Fruit fly (Drosophila melanogaster) whole organism, prepupa: Measurements from ENCODE around the gene beta4GalT7.

Experiments used
- Blimp-1 ChIP-seq: fragments of 200-800 bp; sonication (Bioruptor generic); optimal IDR thresholded peaks from 3 replicates; lab custom pipeline; 2017; ENCODE audit warnings: missing biosample characterization, missing genetic modification characterization, mild to moderate bottlenecking, moderate library complexity, missing genetic modification reagents
- CG11294 ChIP-seq: fragments of 200-800 bp; sonication (Bioruptor generic); IDR thresholded peaks from 2 replicates; pipeline ENCODE4 v1.3.6; 2022; ENCODE audit warnings: missing biosample characterization, missing genetic modification characterization
- CG15336 ChIP-seq: fragments of 200-800 bp; sonication (Bioruptor generic); IDR thresholded peaks from 2 replicates; pipeline ENCODE4 v1.3.6; 2022; ENCODE audit warnings: missing biosample characterization, missing genetic modification characterization
- CG16779 ChIP-seq: fragments of 200-800 bp; sonication (Bioruptor generic); optimal IDR thresholded peaks from 3 replicates; lab custom pipeline; 2017; ENCODE audit warnings: missing biosample characterization, mild to moderate bottlenecking, missing genetic modification characterization
- CG3032 ChIP-seq: fragments of 200-800 bp; optimal IDR thresholded peaks from 2 replicates; lab custom pipeline; 2019; ENCODE audit warnings: missing biosample characterization, mild to moderate bottlenecking, missing genetic modification characterization, moderate library complexity
- CG31627 ChIP-seq: fragments of 200-800 bp; sonication (Bioruptor generic); optimal IDR thresholded peaks from 3 replicates; lab custom pipeline; 2016; ENCODE audit warnings: missing biosample characterization, missing genetic modification characterization
- CG8319 ChIP-seq: fragments of 200-800 bp; sonication (Bioruptor generic); optimal IDR thresholded peaks from 3 replicates; lab custom pipeline; 2016; ENCODE audit warnings: missing biosample characterization, missing genetic modification characterization
- Ets96B ChIP-seq: fragments of 200-800 bp; optimal IDR thresholded peaks from 2 replicates; lab custom pipeline; 2019; ENCODE audit warnings: missing biosample characterization, mild to moderate bottlenecking, missing genetic modification characterization, moderate library complexity
- Hr38 ChIP-seq: sonication (Bioruptor generic); optimal IDR thresholded peaks from 2 replicates; lab custom pipeline; 2016; ENCODE audit warnings: missing biosample characterization, missing genetic modification characterization
- dac ChIP-seq: fragments of 200-800 bp; sonication (Bioruptor generic); optimal IDR thresholded peaks from 2 replicates; lab custom pipeline; 2017; ENCODE audit warnings: missing biosample characterization, mild to moderate bottlenecking, missing genetic modification characterization
- eg ChIP-seq: fragments of 200-800 bp; sonication (Bioruptor generic); IDR thresholded peaks from 3 replicates; pipeline ENCODE4 v1.3.6; 2022; ENCODE audit warnings: missing biosample characterization, missing genetic modification characterization
- fd85E ChIP-seq: fragments of 200-800 bp; sonication (Bioruptor generic); optimal IDR thresholded peaks from 3 replicates; lab custom pipeline; 2016; ENCODE audit warnings: missing biosample characterization, missing genetic modification characterization
- salr ChIP-seq, 2 experiments: fragments of 200-800 bp; sonication (Bioruptor generic); optimal IDR thresholded peaks; 3 replicates each; lab custom pipeline; 2016 to 2018; ENCODE audit warnings: missing biosample characterization in 2 of 2, missing genetic modification characterization in 2 of 2, mild to moderate bottlenecking in 1 of 2

dm6 chr3R:25049383-25049741 lies 26.3 kb downstream of the beta4GalT7 start, which contains the start of gene CG11791:
- TF ChIP-seq Hr38 (GFP tag; lab: Kevin White, UChicago) (no peak), CG8319 (GFP tag; lab: Kevin White, UChicago) (no peak), CG16779 (no peak), salr (GFP tag; optimal IDR thresholded peaks at IDR 0.05; lab: Kevin White, UChicago) (no peak), CG3032 (tag; lab: Kevin White, UChicago) (no peak), Blimp-1 (GFP tag; lab: Kevin White, UChicago) (no peak), Ets96B (no peak), CG11294 (GFP tag; lab: Robert Waterston, UW) (no peak), CG31627 (GFP tag; lab: Kevin White, UChicago) (no peak), fd85E (GFP tag; lab: Kevin White, UChicago) (no peak), eg (GFP tag; lab: Robert Waterston, UW) (no peak), CG15336 (GFP tag; lab: Robert Waterston, UW) (no peak), dac (GFP tag; lab: Kevin White, UChicago) (no peak)
